Worm (Caenorhabditis elegans) whole organism, L4 larva: ENCODE results near the gene R08A2.9.

Experiments
- F26F4.8 ChIP-seq: fragments of 200-800 bp; sonication (Bioruptor generic); conservative IDR thresholded peaks from 2 replicates; pipeline ENCODE4 v1.3.6; 2022; ENCODE audit warnings: missing genetic modification characterization, missing compliant biosample characterization
- F37D6.2 ChIP-seq: sonication (generic microtip); optimal IDR thresholded peaks from 2 replicates; lab custom pipeline; 2016; ENCODE audit warnings: mild to moderate bottlenecking, missing genetic modification characterization, missing compliant biosample characterization
- F44E2.7 ChIP-seq: fragments of 200-800 bp; sonication (Bioruptor generic); IDR thresholded peaks from 2 replicates; pipeline ENCODE4 v2.1.2; 2022; ENCODE audit warnings: missing genetic modification characterization, missing compliant biosample characterization
- F49E8.2 ChIP-seq: sonication (generic microtip); optimal IDR thresholded peaks from 2 replicates; lab custom pipeline; 2016; ENCODE audit warnings: missing compliant biosample characterization, mild to moderate bottlenecking, missing genetic modification characterization, borderline replicate concordance
- R02D3.7 ChIP-seq: fragments of 150-350 bp; sonication (generic microtip); optimal IDR thresholded peaks from 3 replicates; lab custom pipeline; 2014; ENCODE audit warnings: missing biosample characterization, missing genetic modification characterization
- Y105C5A.15 ChIP-seq: fragments of 200-800 bp; sonication (Bioruptor generic); IDR thresholded peaks from 2 replicates; pipeline ENCODE4 v1.3.6; 2022; ENCODE audit warnings: missing genetic modification characterization, missing compliant biosample characterization
- Y5F2A.4 ChIP-seq: fragments of 200-800 bp; sonication (Bioruptor generic); optimal IDR thresholded peaks from 2 replicates; lab custom pipeline; 2018; ENCODE audit warnings: mild to moderate bottlenecking, missing genetic modification characterization, missing compliant biosample characterization
- Y75B8A.6 ChIP-seq: fragments of 200-800 bp; sonication (Bioruptor generic); IDR thresholded peaks from 2 replicates; pipeline ENCODE4 v1.3.6; 2022; ENCODE audit warnings: missing genetic modification reagents, missing genetic modification characterization, missing compliant biosample characterization
- ZK337.2 ChIP-seq: fragments of 200-800 bp; sonication (Bioruptor generic); IDR thresholded peaks from 2 replicates; pipeline ENCODE4 v1.3.6; 2022; ENCODE audit warnings: missing genetic modification reagents, missing genetic modification characterization, missing compliant biosample characterization
- aha-1 ChIP-seq: fragments of 150-350 bp; peaks from one replicate; lab custom pipeline; 2014; ENCODE audit warnings: missing biosample characterization, missing genetic modification characterization
- ama-1 ChIP-seq: fragments of 150-350 bp; optimal IDR thresholded peaks from 2 replicates; lab custom pipeline; 2014; ENCODE audit warnings: inconsistent platforms, mixed read lengths
- arid-1 ChIP-seq: fragments of 200-800 bp; sonication (Bioruptor generic); conservative IDR thresholded peaks from 2 replicates; pipeline ENCODE4 v1.3.6; 2022; ENCODE audit warnings: missing genetic modification reagents, missing genetic modification characterization, missing compliant biosample characterization
- attf-4 ChIP-seq: sonication (generic microtip); optimal IDR thresholded peaks from 3 replicates; lab custom pipeline; 2017; ENCODE audit warnings: missing biosample characterization, missing genetic modification characterization
- ceh-28 ChIP-seq: fragments of 150-350 bp; optimal IDR thresholded peaks from 2 replicates; lab custom pipeline; 2014; ENCODE audit warnings: missing biosample characterization, missing genetic modification reagents, missing genetic modification characterization
- ces-1 ChIP-seq: fragments of 150-350 bp; sonication (generic microtip); optimal IDR thresholded peaks from 4 replicates; lab custom pipeline; 2014; ENCODE audit warnings: missing biosample characterization, missing genetic modification reagents, missing genetic modification characterization
- daf-12 ChIP-seq: fragments of 150-350 bp; optimal IDR thresholded peaks from 2 replicates; lab custom pipeline; 2014; ENCODE audit warnings: missing biosample characterization, missing genetic modification reagents, missing genetic modification characterization
- daf-19 ChIP-seq: fragments of 200-800 bp; sonication (Bioruptor generic); conservative IDR thresholded peaks from 2 replicates; pipeline ENCODE4 v1.3.6; 2022; ENCODE audit warnings: missing genetic modification characterization, missing compliant biosample characterization
- duxl-1 ChIP-seq: sonication (generic microtip); optimal IDR thresholded peaks from 2 replicates; lab custom pipeline; 2016; ENCODE audit warnings: mild to moderate bottlenecking, missing genetic modification characterization, moderate library complexity, missing compliant biosample characterization; ENCODE audit not compliant: poor library complexity
- dve-1 ChIP-seq: sonication (generic microtip); optimal IDR thresholded peaks from 2 replicates; lab custom pipeline; 2017; ENCODE audit warnings: antibody characterized with exemption, mild to moderate bottlenecking, missing genetic modification characterization, missing compliant biosample characterization; ENCODE audit not compliant: insufficient read depth
- egl-43 ChIP-seq: fragments of 200-800 bp; sonication (Bioruptor generic); IDR thresholded peaks from 2 replicates; pipeline ENCODE4 v1.3.6; 2022; ENCODE audit warnings: missing genetic modification reagents, missing genetic modification characterization, missing compliant biosample characterization
- fkh-10 ChIP-seq: fragments of 150-350 bp; optimal IDR thresholded peaks from 2 replicates; lab custom pipeline; 2014; ENCODE audit warnings: missing biosample characterization, missing genetic modification reagents, missing genetic modification characterization
- hif-1 ChIP-seq, 2 experiments: sonication (generic microtip); optimal IDR thresholded peaks; 2 replicates each; lab custom pipeline; 2016 to 2017; ENCODE audit warnings: missing compliant biosample characterization in 2 of 2, missing genetic modification characterization in 2 of 2, missing genetic modification reagents in 2 of 2, missing genotype in 2 of 2, mild to moderate bottlenecking in 1 of 2
- hmg-1.1 ChIP-seq: fragments of 200-800 bp; sonication (Bioruptor generic); IDR thresholded peaks from 2 replicates; pipeline ENCODE4 v1.3.6; 2022; ENCODE audit warnings: missing genetic modification reagents, missing genetic modification characterization, missing compliant biosample characterization
- lin-1 ChIP-seq: fragments of 200-800 bp; sonication (Bioruptor generic); IDR thresholded peaks from 2 replicates; pipeline ENCODE4 v1.3.6; 2022; ENCODE audit warnings: missing genetic modification reagents, missing genetic modification characterization, missing compliant biosample characterization
- lin-29 ChIP-seq: fragments of 200-800 bp; sonication (Bioruptor generic); IDR thresholded peaks from 2 replicates; pipeline ENCODE4 v1.3.6; 2022; ENCODE audit warnings: missing genetic modification reagents, missing genetic modification characterization, missing compliant biosample characterization
- lin-38 ChIP-seq: fragments of 200-800 bp; sonication (Bioruptor generic); IDR thresholded peaks from 2 replicates; pipeline ENCODE4 v1.3.6; 2022; ENCODE audit warnings: missing genetic modification reagents, missing genetic modification characterization, missing compliant biosample characterization
- lsy-2 ChIP-seq, 2 experiments: fragments of 150-350 bp in 1 of 2; sonication (generic microtip) in 1 of 2; optimal IDR thresholded peaks; 2 replicates each; lab custom pipeline; 2014 to 2017; ENCODE audit warnings: missing biosample characterization in 2 of 2, missing genetic modification characterization in 2 of 2
- madf-9 ChIP-seq: fragments of 200-800 bp; sonication (Bioruptor generic); conservative IDR thresholded peaks from 2 replicates; pipeline ENCODE4 v1.3.6; 2022; ENCODE audit warnings: missing genetic modification reagents, missing genetic modification characterization, missing compliant biosample characterization
- mep-1 ChIP-seq: fragments of 150-350 bp; sonication (generic microtip); optimal IDR thresholded peaks from 3 replicates; lab custom pipeline; 2014; ENCODE audit warnings: missing biosample characterization, missing genetic modification characterization
- mes-2 ChIP-seq: sonication (generic microtip); optimal IDR thresholded peaks from 2 replicates; lab custom pipeline; 2016; ENCODE audit warnings: missing genotype, mild to moderate bottlenecking, missing genetic modification characterization, missing compliant biosample characterization; ENCODE audit not compliant: poor library complexity, severe bottlenecking
- nhr-102 ChIP-seq: sonication (generic microtip); optimal IDR thresholded peaks from 2 replicates; lab custom pipeline; 2016; ENCODE audit warnings: mild to moderate bottlenecking, missing genetic modification characterization, moderate library complexity, missing compliant biosample characterization
- nhr-111 ChIP-seq: fragments of 200-800 bp; sonication (Bioruptor generic); optimal IDR thresholded peaks from 2 replicates; lab custom pipeline; 2018; ENCODE audit warnings: mild to moderate bottlenecking, missing genetic modification characterization, missing compliant biosample characterization
- nhr-41 ChIP-seq: fragments of 200-800 bp; sonication (Bioruptor generic); IDR thresholded peaks from 2 replicates; pipeline ENCODE4 v1.3.6; 2022; ENCODE audit warnings: missing genetic modification reagents, missing genetic modification characterization, missing compliant biosample characterization
- nhr-42 ChIP-seq: fragments of 200-800 bp; sonication (Bioruptor generic); IDR thresholded peaks from 2 replicates; pipeline ENCODE4 v1.3.6; 2022; ENCODE audit warnings: missing genetic modification characterization, missing compliant biosample characterization
- nhr-76 ChIP-seq: fragments of 150-350 bp; optimal IDR thresholded peaks from 2 replicates; lab custom pipeline; 2014; ENCODE audit warnings: missing biosample characterization, missing genetic modification characterization
- nhr-77 ChIP-seq: fragments of 150-350 bp; optimal IDR thresholded peaks from 2 replicates; lab custom pipeline; 2014; ENCODE audit warnings: missing biosample characterization, missing genetic modification characterization
- pha-4 ChIP-seq, 2 experiments: fragments of 150-350 bp in 1 of 2; fragments of 200-800 bp in 1 of 2; sonication (Bioruptor generic) in 1 of 2; IDR thresholded peaks in 1 of 2; optimal IDR thresholded peaks in 1 of 2; 2 replicates each; pipeline versions ENCODE4 v1.3.6 to Lab custom; 2014 to 2022; ENCODE audit warnings: missing genetic modification characterization in 2 of 2, missing genetic modification reagents in 2 of 2, missing biosample characterization in 1 of 2, missing compliant biosample characterization in 1 of 2
- php-3 ChIP-seq: fragments of 200-800 bp; sonication (Bioruptor generic); IDR thresholded peaks from 2 replicates; pipeline ENCODE4 v1.3.6; 2022; ENCODE audit warnings: missing genetic modification reagents, missing genetic modification characterization, missing compliant biosample characterization
- saeg-2 ChIP-seq: fragments of 200-800 bp; sonication (Bioruptor generic); IDR thresholded peaks from 2 replicates; pipeline ENCODE4 v1.3.6; 2022; ENCODE audit warnings: missing genetic modification reagents, missing genetic modification characterization, missing compliant biosample characterization
- set-16 ChIP-seq: fragments of 200-800 bp; sonication (Bioruptor generic); IDR thresholded peaks from 2 replicates; pipeline ENCODE4 v1.3.6; 2022; ENCODE audit warnings: missing genetic modification reagents, missing genetic modification characterization, missing compliant biosample characterization
- skn-1 ChIP-seq: fragments of 150-350 bp; optimal IDR thresholded peaks from 2 replicates; lab custom pipeline; 2014; ENCODE audit warnings: missing biosample characterization, missing genetic modification characterization
- snpc-4 ChIP-seq: fragments of 150-350 bp; optimal IDR thresholded peaks from 2 replicates; lab custom pipeline; 2014; ENCODE audit warnings: missing biosample characterization, missing genetic modification characterization
- spr-1 ChIP-seq: sonication (generic microtip); optimal IDR thresholded peaks from 2 replicates; lab custom pipeline; 2016; ENCODE audit warnings: mild to moderate bottlenecking, missing genetic modification characterization, missing compliant biosample characterization
- tag-97 ChIP-seq: fragments of 200-800 bp; sonication (Bioruptor generic); IDR thresholded peaks from 2 replicates; pipeline ENCODE4 v1.3.6; 2022; ENCODE audit warnings: missing genetic modification characterization, missing compliant biosample characterization
- tra-1 ChIP-seq: fragments of 200-800 bp; sonication (Bioruptor generic); IDR thresholded peaks from 2 replicates; pipeline ENCODE4 v1.3.6; 2022; ENCODE audit warnings: missing genetic modification reagents, missing genetic modification characterization, missing compliant biosample characterization
- unc-62 ChIP-seq, 3 experiments: fragments of 150-350 bp in 1 of 3; sonication (generic microtip); optimal IDR thresholded peaks in 2 of 3; peaks in 1 of 3; 1 replicate in 1 of 3; 2 replicates in 2 of 3; lab custom pipeline; 2014 to 2017; ENCODE audit warnings: missing biosample characterization in 3 of 3, missing genetic modification characterization in 3 of 3, missing genetic modification reagents in 3 of 3, missing genotype in 1 of 3
- zag-1 ChIP-seq: fragments of 150-350 bp; optimal IDR thresholded peaks from 2 replicates; lab custom pipeline; 2014; ENCODE audit warnings: missing biosample characterization, missing genetic modification characterization
- zfp-3 ChIP-seq: fragments of 200-800 bp; sonication (Bioruptor generic); conservative IDR thresholded peaks from 2 replicates; pipeline ENCODE4 v1.3.6; 2022; ENCODE audit warnings: missing genetic modification reagents, missing genetic modification characterization, missing compliant biosample characterization
- zip-2 ChIP-seq: fragments of 150-350 bp; optimal IDR thresholded peaks from 2 replicates; lab custom pipeline; 2014; ENCODE audit warnings: missing biosample characterization, missing genetic modification characterization

R08A2.9 gene

ce11 chrV:14696604-14697307 is 11.3 kb upstream of the R08A2.9 start, which contains the start of gene unc-112 (continued):
- TF ChIP-seq nhr-41 (GFP tag; lab: Robert Waterston, UW) (no peak), nhr-77 (tag; lab: Kevin White, UChicago) (peak; percentile 54), F37D6.2 (no peak), duxl-1 (tag; lab: Kevin White, UChicago) (peak; percentile 43), lsy-2 (tag; optimal IDR thresholded peaks at IDR 0.05; lab: Kevin White, UChicago) (peak; percentile 44 to 82), nhr-42 (GFP tag; lab: Robert Waterston, UW) (no peak), R02D3.7 (tag; lab: Kevin White, UChicago) (no peak), unc-62 (GFP tag; optimal IDR thresholded peaks at IDR 0.05 in 1 of 2; lab: Kevin White, UChicago) (no peak), unc-62 (tag; optimal IDR thresholded peaks at IDR 0.05; lab: Kevin White, UChicago) (no peak), Y105C5A.15 (no peak), zfp-3 (no peak), zag-1 (tag; lab: Kevin White, UChicago) (no peak), tag-97 (GFP tag; lab: Robert Waterston, UW) (no peak), nhr-111 (GFP tag; lab: Kevin White, UChicago) (no peak), mes-2 (tag; lab: Kevin White, UChicago) (peak; percentile 61), lin-1 (peak; percentile 54; the same call in 1 of the 2 replicates), egl-43 (GFP tag; lab: Robert Waterston, UW) (peak; percentile 70; the same call in 1 of the 2 replicates), daf-12 (tag; lab: Kevin White, UChicago) (no peak), hmg-1.1 (GFP tag; lab: Robert Waterston, UW) (peak; percentile 83), fkh-10 (no peak), mep-1 (tag; lab: Kevin White, UChicago) (peak; percentile 94), tra-1 (GFP tag; lab: Robert Waterston, UW) (no peak), ama-1 (no peak), pha-4 (GFP tag; IDR thresholded peaks at IDR 0.05; lab: Robert Waterston, UW) (no peak), pha-4 (tag; optimal IDR thresholded peaks at IDR 0.05; lab: Kevin White, UChicago) (no peak), F44E2.7 (no peak), aha-1 (tag; lab: Kevin White, UChicago) (peak; percentile 98), set-16 (peak; percentile 45), ces-1 (GFP tag; lab: Kevin White, UChicago) (no peak), spr-1 (peak; percentile 53), daf-19 (GFP tag; lab: Robert Waterston, UW) (no peak), arid-1 (GFP tag; lab: Robert Waterston, UW) (0 out of 2 replicates have a peak, but pooled peaks have one; percentile 19), Y5F2A.4 (GFP tag; lab: Kevin White, UChicago) (no peak), F26F4.8 (GFP tag; lab: Robert Waterston, UW) (no peak), madf-9 (GFP tag; lab: Robert Waterston, UW) (no peak), ZK337.2 (GFP tag; lab: Robert Waterston, UW) (no peak), dve-1 (tag; lab: Kevin White, UChicago) (peak; percentile 84), lin-38 (GFP tag; lab: Robert Waterston, UW) (peak; percentile 64), Y75B8A.6 (GFP tag; lab: Robert Waterston, UW) (no peak), F49E8.2 (tag; lab: Kevin White, UChicago) (no peak), hif-1 (tag; optimal IDR thresholded peaks at IDR 0.05; lab: Kevin White, UChicago) (peak in 1 of 2 experiments; percentile 68), zip-2 (no peak), snpc-4 (no peak), skn-1 (tag; lab: Kevin White, UChicago) (no peak), ceh-28 (tag; lab: Kevin White, UChicago) (no peak), saeg-2 (GFP tag; lab: Robert Waterston, UW) (no peak), php-3 (GFP tag; lab: Robert Waterston, UW) (no peak), nhr-76 (tag; lab: Kevin White, UChicago) (no peak), attf-4 (no peak), lin-29 (GFP tag; lab: Robert Waterston, UW) (no peak), nhr-102 (tag; lab: Kevin White, UChicago) (no peak)
